Fruit fly (Drosophila melanogaster) whole organism, wandering third instar larva: Measurements from ENCODE around the gene mri.

ENCODE experiments used
- Abd-B ChIP-seq: fragments of >200 bp; optimal IDR thresholded peaks from 2 replicates; lab custom pipeline; 2017; ENCODE audit warnings: missing biosample characterization, missing genetic modification characterization
- CG9705 ChIP-seq: fragments of 200-800 bp; sonication (Bioruptor generic); optimal IDR thresholded peaks from 2 replicates; lab custom pipeline; 2018; ENCODE audit warnings: missing biosample characterization, mild to moderate bottlenecking, missing genetic modification characterization
- CrebA ChIP-seq: fragments of 200-800 bp; sonication (Bioruptor generic); optimal IDR thresholded peaks from 2 replicates; lab custom pipeline; 2016; ENCODE audit warnings: missing biosample characterization, mild to moderate bottlenecking, missing genetic modification characterization, borderline replicate concordance
- Dfd ChIP-seq: fragments of >200 bp; optimal IDR thresholded peaks from 2 replicates; lab custom pipeline; 2017; ENCODE audit warnings: missing biosample characterization, missing genetic modification characterization
- Dif ChIP-seq: fragments of 200-275, 200-300 bp; sonication (Bioruptor generic); optimal IDR thresholded peaks from 2 replicates; lab custom pipeline; 2018; ENCODE audit warnings: missing biosample characterization, missing genetic modification characterization; ENCODE audit not compliant: partially characterized antibody
- GATAd ChIP-seq: sonication (Bioruptor generic); optimal IDR thresholded peaks from 2 replicates; lab custom pipeline; 2016; ENCODE audit warnings: missing biosample characterization, missing genetic modification characterization
- HLH106 ChIP-seq: fragments of 200-800 bp; optimal IDR thresholded peaks from 3 replicates; lab custom pipeline; 2019; ENCODE audit warnings: missing biosample characterization, mild to moderate bottlenecking, missing genetic modification characterization, moderate library complexity
- Hnf4 ChIP-seq: fragments of 200-800 bp; sonication (Bioruptor generic); optimal IDR thresholded peaks from 2 replicates; lab custom pipeline; 2016; ENCODE audit warnings: missing biosample characterization, mild to moderate bottlenecking, missing genetic modification characterization
- Hr78 ChIP-seq: fragments of >200 bp; optimal IDR thresholded peaks from 2 replicates; lab custom pipeline; 2017; ENCODE audit warnings: missing biosample characterization, missing genetic modification characterization
- Hr83 ChIP-seq: fragments of 200-300 bp; sonication (Bioruptor generic); optimal IDR thresholded peaks from 2 replicates; lab custom pipeline; 2016; ENCODE audit warnings: missing biosample characterization, mild to moderate bottlenecking, missing genetic modification characterization, moderate library complexity; ENCODE audit not compliant: poor library complexity, severe bottlenecking
- Jra ChIP-seq: sonication (Bioruptor generic); optimal IDR thresholded peaks from 2 replicates; lab custom pipeline; 2016; ENCODE audit warnings: missing biosample characterization, missing genetic modification characterization
- Mio ChIP-seq: sonication (Bioruptor generic); optimal IDR thresholded peaks from 2 replicates; lab custom pipeline; 2016; ENCODE audit warnings: missing biosample characterization, missing genetic modification characterization
- Myc ChIP-seq: fragments of >200 bp; optimal IDR thresholded peaks from 2 replicates; lab custom pipeline; 2017
- N ChIP-seq: fragments of >200 bp; optimal IDR thresholded peaks from 2 replicates; lab custom pipeline; 2018; ENCODE audit warnings: missing biosample characterization, missing external identifiers, missing genetic modification characterization
- OdsH ChIP-seq: fragments of 200-800 bp; sonication (Bioruptor generic); optimal IDR thresholded peaks from 2 replicates; lab custom pipeline; 2016; ENCODE audit warnings: missing biosample characterization, mild to moderate bottlenecking, missing genetic modification characterization
- Rel ChIP-seq, 2 experiments: fragments of 200-800 bp; sonication (Bioruptor generic) in 1 of 2; optimal IDR thresholded peaks; 2 replicates in 1 of 2; 3 replicates in 1 of 2; lab custom pipeline; 2016 to 2019; ENCODE audit warnings: mild to moderate bottlenecking in 2 of 2, missing biosample characterization in 2 of 2, missing genetic modification characterization in 2 of 2, moderate library complexity in 1 of 2
- Sp1 ChIP-seq: fragments of 200-800 bp; sonication (Bioruptor generic); optimal IDR thresholded peaks from 3 replicates; lab custom pipeline; 2019; ENCODE audit warnings: missing biosample characterization, mild to moderate bottlenecking, missing genetic modification characterization, moderate library complexity
- Vsx2 ChIP-seq: fragments of 200-300, 225-300 bp; sonication (Bioruptor generic); optimal IDR thresholded peaks from 2 replicates; lab custom pipeline; 2018; ENCODE audit warnings: missing biosample characterization, missing genetic modification characterization; ENCODE audit not compliant: partially characterized antibody
- br ChIP-seq: fragments of 200-800 bp; sonication (Bioruptor generic); optimal IDR thresholded peaks from 2 replicates; lab custom pipeline; 2016; ENCODE audit warnings: missing biosample characterization, missing genetic modification characterization
- brk ChIP-seq: fragments of 200-800 bp; sonication (Bioruptor generic); optimal IDR thresholded peaks from 2 replicates; lab custom pipeline; 2016; ENCODE audit warnings: missing biosample characterization, mild to moderate bottlenecking, missing genetic modification characterization
- dl ChIP-seq, 2 experiments: fragments of 175-275, 200-275 bp in 1 of 2; fragments of 200-275 bp in 1 of 2; sonication (Bioruptor generic); optimal IDR thresholded peaks; lab custom pipeline; 2018; ENCODE audit warnings: mild to moderate bottlenecking in 2 of 2, missing biosample characterization in 2 of 2, missing genetic modification characterization in 2 of 2, moderate library complexity in 2 of 2; ENCODE audit not compliant: partially characterized antibody in 2 of 2, insufficient read depth in 1 of 2
- dmrt93B ChIP-seq: fragments of 200-800 bp; sonication (Bioruptor generic); optimal IDR thresholded peaks from 2 replicates; lab custom pipeline; 2018; ENCODE audit warnings: missing biosample characterization, mild to moderate bottlenecking, missing genetic modification characterization
- ey ChIP-seq: fragments of 200-800 bp; sonication (Bioruptor generic); optimal IDR thresholded peaks from 2 replicates; lab custom pipeline; 2016; ENCODE audit warnings: missing biosample characterization, missing genetic modification characterization
- foxo ChIP-seq, 2 experiments: fragments of 200-800 bp; sonication (Bioruptor generic); optimal IDR thresholded peaks; 2 replicates in 1 of 2; 3 replicates in 1 of 2; lab custom pipeline; 2016 to 2017; ENCODE audit warnings: missing biosample characterization in 2 of 2, missing genetic modification characterization in 2 of 2
- fru ChIP-seq: fragments of 200-800 bp; sonication (Bioruptor generic); optimal IDR thresholded peaks from 3 replicates; lab custom pipeline; 2016; ENCODE audit warnings: missing biosample characterization, mild to moderate bottlenecking, missing genetic modification characterization
- h ChIP-seq: fragments of 200-800 bp; sonication (Bioruptor generic); optimal IDR thresholded peaks from 3 replicates; lab custom pipeline; 2016; ENCODE audit warnings: missing biosample characterization, mild to moderate bottlenecking, missing genetic modification characterization
- jim ChIP-seq: fragments of 175-275, 200-325 bp; sonication (Bioruptor generic); optimal IDR thresholded peaks from 2 replicates; lab custom pipeline; 2016; ENCODE audit warnings: missing biosample characterization, mild to moderate bottlenecking, missing genetic modification characterization
- pan ChIP-seq: fragments of >200 bp; optimal IDR thresholded peaks from 2 replicates; lab custom pipeline; 2017
- psq ChIP-seq: fragments of 200-800 bp; sonication (Bioruptor generic); optimal IDR thresholded peaks from 3 replicates; lab custom pipeline; 2017; ENCODE audit warnings: missing biosample characterization, mild to moderate bottlenecking, missing genetic modification characterization, moderate library complexity
- rgr ChIP-seq: fragments of 200-800 bp; sonication (Bioruptor generic); optimal IDR thresholded peaks from 3 replicates; lab custom pipeline; 2016; ENCODE audit warnings: missing biosample characterization, mild to moderate bottlenecking, missing genetic modification characterization
- sage ChIP-seq: fragments of 200-800 bp; sonication (Bioruptor generic); optimal IDR thresholded peaks from 2 replicates; lab custom pipeline; 2016; ENCODE audit warnings: missing biosample characterization, mild to moderate bottlenecking, missing genetic modification characterization
- sv ChIP-seq: fragments of 200-800 bp; sonication (Bioruptor generic); optimal IDR thresholded peaks from 3 replicates; lab custom pipeline; 2016; ENCODE audit warnings: missing biosample characterization, missing genetic modification characterization
- tai ChIP-seq: sonication (Bioruptor generic); optimal IDR thresholded peaks from 2 replicates; lab custom pipeline; 2016; ENCODE audit warnings: missing biosample characterization, missing genetic modification characterization
- usp ChIP-seq: fragments of >200 bp; optimal IDR thresholded peaks from 2 replicates; lab custom pipeline; 2017; ENCODE audit warnings: missing biosample characterization, missing genetic modification characterization
- woc ChIP-seq: sonication (Bioruptor generic); optimal IDR thresholded peaks from 2 replicates; lab custom pipeline; 2016; ENCODE audit warnings: missing biosample characterization, mild to moderate bottlenecking, missing genetic modification characterization

The mri gene

DNA sequence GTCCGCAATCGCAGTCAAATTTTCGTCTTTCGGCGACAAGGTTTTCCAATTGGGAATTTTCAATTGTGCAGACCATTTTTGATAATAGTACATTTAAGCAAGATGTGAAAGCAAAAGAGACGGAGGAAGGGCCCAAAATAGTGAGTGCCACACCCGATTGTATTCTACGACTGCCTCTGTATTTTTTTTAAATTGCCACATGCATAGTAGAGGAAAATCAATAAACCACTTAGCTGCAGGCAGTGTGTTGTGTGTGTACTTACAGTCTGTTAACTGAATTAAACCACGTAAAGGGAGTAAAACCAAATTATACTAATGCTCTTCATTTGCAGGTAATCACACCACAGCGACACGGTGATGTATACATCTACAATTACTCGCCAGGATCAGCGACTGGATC is 28.2 kb upstream of the mri start:
- TF ChIP-seq Hr83 = no peak
- no peak for TF ChIP-seq br
- no peak for TF ChIP-seq woc (GFP tag; lab: Kevin White, UChicago)
- no peak for TF ChIP-seq dl (GFP tag; optimal IDR thresholded peaks at IDR 0.05; lab: Kevin White, UChicago; ENCODE audit: insufficient read depth in 1 of 2, partially characterized antibody in 2 of 2)
- TF ChIP-seq fru (GFP tag; lab: Kevin White, UChicago) = no peak
- TF ChIP-seq sv (GFP tag; lab: Kevin White, UChicago) = no peak
- no peak for TF ChIP-seq Jra (GFP tag; lab: Kevin White, UChicago)
- TF ChIP-seq pan (lab: Kevin White, UChicago) = no peak
- TF ChIP-seq sage (GFP tag; lab: Kevin White, UChicago) = no peak

DNA sequence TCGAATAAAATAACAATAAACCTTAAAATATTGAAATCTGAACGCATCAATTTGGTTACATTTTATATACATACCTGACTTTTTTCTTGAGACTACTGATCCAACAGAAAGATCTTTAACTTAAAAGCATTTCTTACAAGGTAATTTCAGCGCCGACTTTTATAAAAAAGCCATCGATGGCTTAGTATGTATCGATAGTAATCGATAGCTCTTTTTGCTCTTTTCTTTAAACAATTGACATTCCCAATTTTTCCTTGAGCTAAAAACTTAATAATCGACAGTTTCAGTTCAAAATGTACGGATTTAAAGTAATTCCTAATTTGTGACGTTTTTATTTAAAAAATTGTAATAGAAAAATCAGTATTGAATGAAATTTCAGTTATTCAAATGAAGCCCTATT is 25.5 kb upstream of the mri start:
- TF ChIP-seq Hnf4 = no peak
- no peak for TF ChIP-seq h
- peak; percentile 10 for TF ChIP-seq woc (GFP tag; lab: Kevin White, UChicago)
- TF ChIP-seq GATAd = no peak
- TF ChIP-seq foxo (GFP tag; optimal IDR thresholded peaks at IDR 0.05; lab: Kevin White, UChicago) = no peak
- TF ChIP-seq Dfd (GFP tag; lab: Kevin White, UChicago) = no peak
- no peak for TF ChIP-seq CG9705
- TF ChIP-seq Jra (GFP tag; lab: Kevin White, UChicago) = peak; percentile 54
- TF ChIP-seq Sp1 (GFP tag; lab: Kevin White, UChicago) = no peak
- TF ChIP-seq dl (GFP tag; optimal IDR thresholded peaks at IDR 0.05; lab: Kevin White, UChicago; ENCODE audit: insufficient read depth in 1 of 2, partially characterized antibody in 2 of 2) = no peak
- TF ChIP-seq Rel (GFP tag; optimal IDR thresholded peaks at IDR 0.05; lab: Kevin White, UChicago) = no peak
- TF ChIP-seq Rel (tag; optimal IDR thresholded peaks at IDR 0.05; lab: Kevin White, UChicago) = no peak
- TF ChIP-seq Abd-B = no peak
- TF ChIP-seq Dif (GFP tag; lab: Kevin White, UChicago) = no peak

DNA sequence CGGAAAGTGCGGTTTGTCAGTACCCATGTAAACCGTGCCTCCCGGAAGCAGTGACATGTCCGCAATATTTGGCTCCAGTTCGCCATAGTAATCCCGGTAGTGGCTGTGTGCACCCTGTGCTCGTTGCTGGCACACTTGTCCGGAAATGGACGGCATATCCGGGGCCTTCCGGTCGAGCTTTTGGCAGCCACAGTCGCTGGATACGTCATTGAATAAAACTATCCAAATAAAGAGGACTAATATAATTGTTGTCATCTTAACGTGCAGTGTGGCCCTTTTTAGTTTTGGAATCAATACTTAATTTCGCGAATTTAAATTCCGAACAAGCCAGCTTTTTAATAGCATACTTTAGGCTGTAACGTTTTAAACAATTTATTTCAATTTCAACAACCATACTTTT is 24.0 kb upstream of the mri start, which contains the start of gene CG7049:
CG7049 (minus strand) TSS at position 280 of the 400 bp plus-strand sequence.
- no peak for TF ChIP-seq h
- TF ChIP-seq N (GFP tag; lab: Kevin White, UChicago) = peak; percentile 50
- peak; percentile 86 for TF ChIP-seq Myc (lab: Kevin White, UChicago)
- TF ChIP-seq, all 38 proteins: peak for 2

DNA sequence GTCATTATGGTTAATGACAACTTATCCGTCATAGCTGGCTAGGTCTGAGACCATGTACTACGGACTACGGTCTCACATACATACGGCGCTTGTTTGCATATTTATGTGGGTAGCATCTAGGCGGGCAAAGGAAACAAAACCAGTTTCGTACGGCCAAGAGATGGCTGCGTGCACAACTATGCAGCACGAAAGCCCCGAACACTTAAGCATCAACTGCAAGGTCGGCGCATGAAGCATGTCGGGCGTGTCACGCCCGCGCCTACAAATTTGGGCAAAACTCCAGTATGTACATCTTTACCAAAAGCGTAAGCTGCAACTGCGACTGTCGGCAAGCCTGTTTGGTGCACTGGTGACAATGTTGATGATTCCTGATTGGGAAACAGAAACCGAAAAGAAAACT is 22.0 kb upstream of the mri start:
- TF ChIP-seq rgr = no peak
- no peak for TF ChIP-seq jim
- TF ChIP-seq dmrt93B = no peak
- TF ChIP-seq Hnf4 = no peak
- no peak for TF ChIP-seq psq (GFP tag; lab: Kevin White, UChicago)
- TF ChIP-seq ey = no peak
- TF ChIP-seq Jra (GFP tag; lab: Kevin White, UChicago) = no peak
- no peak for TF ChIP-seq br
- no peak for TF ChIP-seq CrebA (GFP tag; lab: Kevin White, UChicago)
- no peak for TF ChIP-seq Vsx2 (GFP tag; lab: Kevin White, UChicago)
- no peak for TF ChIP-seq brk (GFP tag; lab: Kevin White, UChicago)
- TF ChIP-seq Rel (GFP tag; optimal IDR thresholded peaks at IDR 0.05; lab: Kevin White, UChicago) = no peak
- TF ChIP-seq Rel (tag; optimal IDR thresholded peaks at IDR 0.05; lab: Kevin White, UChicago) = no peak
- TF ChIP-seq Dif (GFP tag; lab: Kevin White, UChicago) = no peak
- TF ChIP-seq pan (lab: Kevin White, UChicago) = no peak
- no peak for TF ChIP-seq sage (GFP tag; lab: Kevin White, UChicago)

DNA sequence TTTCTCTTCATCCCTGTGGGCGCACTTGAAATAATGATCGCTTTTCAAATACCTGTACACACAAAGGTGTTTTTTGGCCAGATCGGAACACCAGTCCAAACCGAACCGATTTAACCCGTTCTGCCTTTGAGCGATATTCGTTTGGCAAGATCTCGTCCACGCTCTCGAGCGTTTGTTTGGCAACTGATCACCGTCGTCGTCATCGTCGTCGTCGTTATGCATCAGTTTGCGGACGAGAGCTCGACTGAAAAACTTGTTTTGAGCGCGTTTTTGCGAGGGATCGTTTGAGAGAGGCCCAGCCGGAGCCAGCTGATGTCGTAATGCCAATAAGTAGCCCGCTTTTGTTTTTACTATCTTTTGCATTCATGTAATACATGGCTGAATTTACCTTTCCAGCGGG is 21.5 kb upstream of the mri start:
- TF ChIP-seq N (GFP tag; lab: Kevin White, UChicago) = no peak
- TF ChIP-seq CrebA (GFP tag; lab: Kevin White, UChicago) = no peak
- TF ChIP-seq Mio (GFP tag; lab: Kevin White, UChicago) = no peak
- TF ChIP-seq Rel (GFP tag; optimal IDR thresholded peaks at IDR 0.05; lab: Kevin White, UChicago) = no peak
- no peak for TF ChIP-seq Rel (tag; optimal IDR thresholded peaks at IDR 0.05; lab: Kevin White, UChicago)
- no peak for TF ChIP-seq Abd-B
- no peak for TF ChIP-seq Dfd (GFP tag; lab: Kevin White, UChicago)
- no peak for TF ChIP-seq Hr78 (GFP tag; lab: Kevin White, UChicago)
- peak in 1 of 2 experiments; percentile 34 for TF ChIP-seq dl (GFP tag; optimal IDR thresholded peaks at IDR 0.05; lab: Kevin White, UChicago; ENCODE audit: insufficient read depth in 1 of 2, partially characterized antibody in 2 of 2)
- TF ChIP-seq ey = no peak
- no peak for TF ChIP-seq CG9705
- peak; percentile 53 for TF ChIP-seq Vsx2 (GFP tag; lab: Kevin White, UChicago)
- no peak for TF ChIP-seq HLH106 (tag; lab: Kevin White, UChicago)
- no peak for TF ChIP-seq br
- TF ChIP-seq brk (GFP tag; lab: Kevin White, UChicago) = no peak
- no peak for TF ChIP-seq sv (GFP tag; lab: Kevin White, UChicago)
- TF ChIP-seq jim = no peak
- no peak for TF ChIP-seq OdsH
- TF ChIP-seq Sp1 (GFP tag; lab: Kevin White, UChicago) = peak; percentile 5
- no peak for TF ChIP-seq tai
- TF ChIP-seq Jra (GFP tag; lab: Kevin White, UChicago) = peak; percentile 25
- no peak for TF ChIP-seq usp (GFP tag; lab: Kevin White, UChicago)
- TF ChIP-seq Hnf4 = no peak
- TF ChIP-seq Myc (lab: Kevin White, UChicago) = no peak
- TF ChIP-seq Dif (GFP tag; lab: Kevin White, UChicago) = peak; percentile 79
- TF ChIP-seq woc (GFP tag; lab: Kevin White, UChicago) = no peak
- no peak for TF ChIP-seq fru (GFP tag; lab: Kevin White, UChicago)
- TF ChIP-seq sage (GFP tag; lab: Kevin White, UChicago) = no peak
- no peak for TF ChIP-seq GATAd
- TF ChIP-seq Hr83 = peak; percentile 37
- TF ChIP-seq psq (GFP tag; lab: Kevin White, UChicago) = peak; percentile 13
- no peak for TF ChIP-seq foxo (GFP tag; optimal IDR thresholded peaks at IDR 0.05; lab: Kevin White, UChicago)
- TF ChIP-seq dmrt93B = no peak
- no peak for TF ChIP-seq h
